Worm (Caenorhabditis elegans): ENCODE data around the gene mltn-11.

The mltn-11 gene

ce11 chrV:16635911-16636310 lies at the start of gene mltn-11:
Gene mltn-11, plus strand, starts transcription at chrV:16636186.
- no peak for TF ChIP-seq unc-62 (GFP tag; optimal IDR thresholded peaks at IDR 0.05)

ce11 chrV:16588428-16588827 lies 47.6 kb upstream of the mltn-11 start, which contains the start of gene srw-73:
Gene srw-73, minus strand, starts transcription at chrV:16588528.
- no peak for TF ChIP-seq unc-62 (GFP tag; optimal IDR thresholded peaks at IDR 0.05)

- no peak for TF ChIP-seq unc-62 (GFP tag; optimal IDR thresholded peaks at IDR 0.05)
Observed at ce11 chrV:16589488-16589887, 46.5 kb upstream of the mltn-11 start.

ce11 chrV:16591992-16592798 lies 43.8 kb upstream of the mltn-11 start, which contains the start of gene srh-269:
Gene srh-269, minus strand, starts transcription at chrV:16592042.
- no peak for TF ChIP-seq unc-62 (GFP tag; optimal IDR thresholded peaks at IDR 0.05)

ce11 chrV:16592947-16593791 lies 42.8 kb upstream of the mltn-11 start:
- TF ChIP-seq unc-62 (GFP tag; optimal IDR thresholded peaks at IDR 0.05) = no peak

ce11 chrV:16593792-16594059 lies 42.3 kb upstream of the mltn-11 start:
- TF ChIP-seq unc-62 (GFP tag; optimal IDR thresholded peaks at IDR 0.05) = no peak

- no peak for TF ChIP-seq unc-62 (GFP tag; optimal IDR thresholded peaks at IDR 0.05)
Observed at ce11 chrV:16594514-16594913, 41.5 kb upstream of the mltn-11 start.

ce11 chrV:16595140-16595791 lies 40.7 kb upstream of the mltn-11 start, which contains the start of gene cpl-1:
Gene cpl-1, minus strand, starts transcription at chrV:16595346.
- no peak for TF ChIP-seq unc-62 (GFP tag; optimal IDR thresholded peaks at IDR 0.05)

ce11 chrV:16596102-16596501 lies 39.9 kb upstream of the mltn-11 start:
- no peak for TF ChIP-seq unc-62 (GFP tag; optimal IDR thresholded peaks at IDR 0.05)

ce11 chrV:16598437-16598836 lies 37.5 kb upstream of the mltn-11 start:
- TF ChIP-seq unc-62 (GFP tag; optimal IDR thresholded peaks at IDR 0.05) = no peak

ce11 chrV:16599835-16600234 lies 36.2 kb upstream of the mltn-11 start:
- TF ChIP-seq unc-62 (GFP tag; optimal IDR thresholded peaks at IDR 0.05) = no peak

- no peak for TF ChIP-seq unc-62 (GFP tag; optimal IDR thresholded peaks at IDR 0.05)
Observed at ce11 chrV:16600623-16601022, 35.4 kb upstream of the mltn-11 start, which contains the start of gene T03E6.9. Gene T03E6.9, minus strand, starts transcription at chrV:16600723.

ce11 chrV:16603102-16603501 lies 32.9 kb upstream of the mltn-11 start, which contains the start of gene T03E6.8:
Gene T03E6.8, minus strand, starts transcription at chrV:16603202.
- TF ChIP-seq unc-62 (GFP tag; optimal IDR thresholded peaks at IDR 0.05) = no peak

- no peak for TF ChIP-seq unc-62 (GFP tag; optimal IDR thresholded peaks at IDR 0.05)
Observed at ce11 chrV:16604301-16604700, 31.7 kb upstream of the mltn-11 start.

ce11 chrV:16605463-16605862 lies 30.5 kb upstream of the mltn-11 start:
- TF ChIP-seq unc-62 (GFP tag; optimal IDR thresholded peaks at IDR 0.05) = no peak

- TF ChIP-seq unc-62 (GFP tag; optimal IDR thresholded peaks at IDR 0.05) = no peak
Observed at ce11 chrV:16606313-16606712, 29.7 kb upstream of the mltn-11 start, which contains the start of gene Y32B12C.1. Gene Y32B12C.1, plus strand, starts transcription at chrV:16606613.
